Worm (Caenorhabditis elegans): ENCODE results near the gene col-91.

Gene col-91

DNA sequence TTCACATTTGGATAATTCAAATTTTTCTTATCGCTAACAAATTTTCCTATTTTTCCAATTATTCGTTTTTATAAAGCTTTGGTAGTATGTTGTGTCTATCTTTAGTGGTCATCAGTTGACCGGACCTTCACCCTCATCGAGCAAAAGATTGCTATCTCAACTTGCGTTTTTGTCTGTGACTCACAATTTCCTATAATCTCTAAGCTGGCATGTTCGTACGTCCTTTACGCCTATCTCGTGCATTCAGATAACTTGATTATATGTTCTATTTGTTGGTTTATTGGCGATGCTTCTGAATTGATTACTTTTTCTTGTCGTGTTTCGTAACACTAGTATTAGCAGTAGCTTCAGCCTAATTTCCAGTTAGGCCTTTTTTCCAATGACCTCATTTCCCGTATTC is 16.1 kb upstream of the col-91 start:
- no peak for TF ChIP-seq unc-62 (GFP tag; optimal IDR thresholded peaks at IDR 0.05)
- no peak for TF ChIP-seq blmp-1 (tag; optimal IDR thresholded peaks at IDR 0.05; ENCODE audit: insufficient read depth)
- no peak for TF ChIP-seq Y55F3AM.14 (GFP tag; optimal IDR thresholded peaks at IDR 0.05)
- no peak for TF ChIP-seq elt-1 (tag; optimal IDR thresholded peaks at IDR 0.05)
- TF ChIP-seq lin-13 (GFP tag; optimal IDR thresholded peaks at IDR 0.05): no peak
- no peak for TF ChIP-seq nhr-11 (tag; optimal IDR thresholded peaks at IDR 0.05)
- no peak for TF ChIP-seq C34F6.9 (tag; optimal IDR thresholded peaks at IDR 0.05)
- TF ChIP-seq elt-3 (tag; optimal IDR thresholded peaks at IDR 0.05): no peak
- no peak for TF ChIP-seq aly-2 (tag; optimal IDR thresholded peaks at IDR 0.05)
- no peak for TF ChIP-seq dmd-4 (tag; optimal IDR thresholded peaks at IDR 0.05)
- TF ChIP-seq ceh-82 (tag; optimal IDR thresholded peaks at IDR 0.05): no peak
- no peak for TF ChIP-seq ztf-1 (GFP tag; conservative IDR thresholded peaks at IDR 0.05)
- TF ChIP-seq F13H6.1 (tag; optimal IDR thresholded peaks at IDR 0.05): no peak
- no peak for TF ChIP-seq zag-1 (tag; optimal IDR thresholded peaks at IDR 0.05)
- TF ChIP-seq mbf-1 (tag; optimal IDR thresholded peaks at IDR 0.05): no peak
- TF ChIP-seq nhr-6 (tag; optimal IDR thresholded peaks at IDR 0.05): no peak
- TF ChIP-seq ztf-11 (tag; optimal IDR thresholded peaks at IDR 0.05): no peak
- TF ChIP-seq peb-1 (tag; optimal IDR thresholded peaks at IDR 0.05): no peak
- TF ChIP-seq gmeb-1 (tag; optimal IDR thresholded peaks at IDR 0.05): no peak
- no peak for TF ChIP-seq crh-2 (tag; optimal IDR thresholded peaks at IDR 0.05)

DNA sequence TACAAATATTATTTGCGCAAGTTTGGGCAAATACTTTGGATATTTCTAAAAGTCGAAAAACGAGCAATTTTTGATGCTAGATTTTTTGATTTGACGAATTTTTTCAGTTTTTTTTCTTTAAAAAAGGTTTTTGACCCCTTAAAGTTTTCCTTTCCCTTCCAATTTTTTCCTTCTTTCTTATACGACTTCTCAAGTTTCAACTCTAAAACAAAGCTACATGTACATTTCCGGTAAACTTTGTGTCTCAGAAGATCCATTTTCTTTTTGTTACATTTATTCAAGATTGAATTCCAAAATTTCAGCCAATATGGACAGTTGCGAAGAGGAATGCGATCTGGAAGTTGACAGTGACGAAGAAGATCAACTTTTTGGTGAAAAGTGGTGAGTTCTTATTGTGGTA is 15.3 kb upstream of the col-91 start, which contains the start of gene mig-10:
Gene mig-10, plus strand, starts transcription at position 301 of the 400 bp plus-strand sequence.
- TF ChIP-seq nhr-25 (tag; optimal IDR thresholded peaks at IDR 0.05) (no peak), alr-1 (tag; optimal IDR thresholded peaks at IDR 0.05) (no peak), lsy-2 (tag; optimal IDR thresholded peaks at IDR 0.05) (no peak), unc-55 (GFP tag; optimal IDR thresholded peaks at IDR 0.05) (no peak), elt-1 (tag; optimal IDR thresholded peaks at IDR 0.05) (no peak), nhr-11 (tag; optimal IDR thresholded peaks at IDR 0.05) (no peak), nhr-23 (tag; optimal IDR thresholded peaks at IDR 0.05) (no peak), crh-2 (tag; optimal IDR thresholded peaks at IDR 0.05) (no peak), nhr-21 (tag; optimal IDR thresholded peaks at IDR 0.05) (no peak), ZK546.5 (tag; optimal IDR thresholded peaks at IDR 0.05) (no peak), gmeb-1 (tag; optimal IDR thresholded peaks at IDR 0.05) (no peak), ztf-4 (tag; optimal IDR thresholded peaks at IDR 0.05) (no peak), lin-39 (tag; optimal IDR thresholded peaks at IDR 0.05) (no peak), C34F6.9 (tag; optimal IDR thresholded peaks at IDR 0.05) (no peak)

DNA sequence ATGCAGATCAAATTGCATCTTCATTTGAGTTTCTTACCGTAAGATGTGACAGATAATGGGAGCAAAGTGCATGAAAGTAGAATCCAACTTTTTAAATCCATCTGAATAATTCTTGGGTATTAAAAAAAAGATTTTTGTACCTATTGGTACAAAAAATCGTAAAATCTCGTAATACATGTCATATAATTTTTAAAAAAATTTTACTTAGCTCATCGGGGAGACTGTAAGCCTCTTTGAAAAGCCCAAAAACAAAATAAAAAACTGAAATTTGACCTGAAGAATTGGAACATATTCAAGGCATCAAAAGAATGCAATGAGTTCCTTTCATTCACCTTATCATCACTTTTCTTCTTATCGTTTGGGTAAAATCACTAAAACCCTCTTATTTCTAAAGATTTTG is 12.4 kb upstream of the col-91 start, which contains the start of gene clec-160:
Gene clec-160, minus strand, starts transcription at position 101 of the 400 bp plus-strand sequence.
- no peak for TF ChIP-seq sma-9 (GFP tag; optimal IDR thresholded peaks at IDR 0.05)
- no peak for TF ChIP-seq sma-9 (tag; optimal IDR thresholded peaks at IDR 0.05)
- TF ChIP-seq ceh-82 (tag; optimal IDR thresholded peaks at IDR 0.05): no peak

DNA sequence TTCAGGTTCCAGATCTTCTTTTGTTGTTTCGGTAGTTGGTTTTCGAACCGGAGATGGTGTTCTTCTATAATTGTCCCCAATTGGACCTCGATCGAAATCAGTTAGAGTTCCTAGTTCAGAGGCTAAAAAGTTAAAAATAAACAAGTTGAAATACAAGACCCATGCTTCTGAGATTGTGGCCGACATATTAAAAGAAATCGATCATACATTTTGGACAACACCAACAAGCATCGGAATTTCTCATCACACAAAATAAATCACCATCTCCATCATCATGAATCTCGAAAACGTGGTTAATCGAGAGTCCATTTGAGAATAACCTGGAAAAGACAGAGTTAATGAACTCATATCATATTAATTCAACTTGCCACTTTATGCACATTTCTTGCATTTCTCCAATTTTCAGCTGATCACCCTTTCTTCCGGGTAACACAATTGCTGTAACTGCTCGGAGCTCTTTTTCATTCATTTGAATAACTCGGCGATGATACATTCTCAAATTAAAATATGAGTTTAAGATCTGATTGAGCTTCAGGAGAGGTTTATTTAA is 8.3 kb upstream of the col-91 start, which contains the start of the genes mps-4 and F09G8.10:
Gene mps-4, minus strand, starts transcription at position 101 of the 550 bp plus-strand sequence.
Gene F09G8.10, minus strand, starts transcription at position 500 of the 550 bp plus-strand sequence.
- no peak for TF ChIP-seq ztf-11 (tag; optimal IDR thresholded peaks at IDR 0.05)
- TF ChIP-seq lin-13 (GFP tag; optimal IDR thresholded peaks at IDR 0.05): no peak
- no peak for TF ChIP-seq nhr-237 (tag; optimal IDR thresholded peaks at IDR 0.05)
- no peak for TF ChIP-seq unc-62 (GFP tag; optimal IDR thresholded peaks at IDR 0.05)
- no peak for TF ChIP-seq zag-1 (tag; optimal IDR thresholded peaks at IDR 0.05)
- no peak for TF ChIP-seq gmeb-1 (tag; optimal IDR thresholded peaks at IDR 0.05)
- TF ChIP-seq mab-5 (tag; optimal IDR thresholded peaks at IDR 0.05): no peak
- no peak for TF ChIP-seq R02D3.7 (tag; optimal IDR thresholded peaks at IDR 0.05)
- TF ChIP-seq elt-1 (tag; optimal IDR thresholded peaks at IDR 0.05): no peak
- TF ChIP-seq sma-9 (GFP tag; optimal IDR thresholded peaks at IDR 0.05): no peak
- no peak for TF ChIP-seq sma-9 (tag; optimal IDR thresholded peaks at IDR 0.05)
- no peak for TF ChIP-seq sem-4 (tag; optimal IDR thresholded peaks at IDR 0.05)
- no peak for TF ChIP-seq ztf-4 (tag; optimal IDR thresholded peaks at IDR 0.05)
- no peak for TF ChIP-seq ama-1 (optimal IDR thresholded peaks at IDR 0.05)
- TF ChIP-seq nhr-12 (tag; optimal IDR thresholded peaks at IDR 0.05): no peak
